Worm (Caenorhabditis elegans): ENCODE results near the gene pcyt-1.

- TF ChIP-seq blmp-1 (tag; optimal IDR thresholded peaks at IDR 0.05) (peak; percentile 69), mdl-1 (tag; optimal IDR thresholded peaks at IDR 0.05) (no peak), zag-1 (tag; optimal IDR thresholded peaks at IDR 0.05) (no peak), snpc-4 (tag; optimal IDR thresholded peaks at IDR 0.05) (no peak)
Observed at ce11 chrX:7587741-7588235, 15.6 kb downstream of the pcyt-1 start.

All from whole organism, L1 larva.